Fruit fly (Drosophila melanogaster) whole organism, embryonic: ENCODE results near the gene Amacr.

Experiments used
- Aef1 ChIP-seq: fragments of 200-800 bp; sonication (Bioruptor generic); IDR thresholded peaks from 3 replicates; pipeline ENCODE4 v1.3.6; 2022; ENCODE audit warnings: missing biosample characterization, missing genetic modification characterization
- Atf3 ChIP-seq: fragments of 200-800 bp; sonication (Bioruptor generic); optimal IDR thresholded peaks from 3 replicates; lab custom pipeline; 2016; ENCODE audit warnings: missing biosample characterization, missing genetic modification characterization
- BEAF-32 ChIP-seq: fragments of 200-800 bp; sonication (Bioruptor generic); optimal IDR thresholded peaks from 3 replicates; lab custom pipeline; 2017; ENCODE audit warnings: missing biosample characterization, missing genetic modification characterization, mild to moderate bottlenecking, moderate library complexity, missing genetic modification reagents
- Bteb2 ChIP-seq: fragments of 200-800 bp; sonication (Bioruptor generic); optimal IDR thresholded peaks from 2 replicates; lab custom pipeline; 2016; ENCODE audit warnings: missing biosample characterization, missing genetic modification characterization
- CG11456 ChIP-seq: fragments of 200-800 bp; sonication (Bioruptor generic); IDR thresholded peaks from 3 replicates; pipeline ENCODE4 v1.3.6; 2022; ENCODE audit warnings: missing biosample characterization, missing genetic modification characterization
- CG11696 ChIP-seq: fragments of 200-800 bp; sonication (Bioruptor generic); IDR thresholded peaks from 2 replicates; pipeline ENCODE4 v1.3.6; 2022; ENCODE audit warnings: missing biosample characterization, missing genetic modification characterization
- CG13123 ChIP-seq: fragments of 200-800 bp; sonication (Bioruptor generic); optimal IDR thresholded peaks from 2 replicates; lab custom pipeline; 2016; ENCODE audit warnings: missing biosample characterization, missing genetic modification characterization
- CG14050 ChIP-seq: fragments of 200-800 bp; sonication (Bioruptor generic); IDR thresholded peaks from 3 replicates; pipeline ENCODE4 v1.3.6; 2022; ENCODE audit warnings: missing biosample characterization, missing genetic modification characterization
- CG14965 ChIP-seq: fragments of 200-800 bp; sonication (Bioruptor generic); optimal IDR thresholded peaks from 2 replicates; lab custom pipeline; 2016; ENCODE audit warnings: missing biosample characterization, missing genetic modification characterization, borderline replicate concordance
- CG18599 ChIP-seq: fragments of 200-800 bp; sonication (Bioruptor generic); optimal IDR thresholded peaks from 3 replicates; lab custom pipeline; 2017; ENCODE audit warnings: missing biosample characterization, missing genetic modification characterization, mild to moderate bottlenecking, moderate library complexity, missing genetic modification reagents
- CG6791 ChIP-seq: fragments of 200-800 bp; sonication (Bioruptor generic); IDR thresholded peaks from 3 replicates; pipeline ENCODE4 v1.3.6; 2022; ENCODE audit warnings: missing biosample characterization, missing genetic modification characterization; ENCODE audit not compliant: partially characterized antibody
- CG8924 ChIP-seq: fragments of 200-800 bp; optimal IDR thresholded peaks from 3 replicates; lab custom pipeline; 2019; ENCODE audit warnings: missing biosample characterization, mild to moderate bottlenecking, missing genetic modification characterization, moderate library complexity
- Camta ChIP-seq: fragments of 200-800 bp; sonication (Bioruptor generic); optimal IDR thresholded peaks from 2 replicates; lab custom pipeline; 2016; ENCODE audit warnings: missing biosample characterization, missing genetic modification characterization
- Dbx ChIP-seq: fragments of 200-800 bp; sonication (Bioruptor generic); IDR thresholded peaks from 3 replicates; pipeline ENCODE4 v1.3.6; 2022; ENCODE audit warnings: missing biosample characterization, missing genetic modification characterization
- Doc2 ChIP-seq: fragments of 200-800 bp; sonication (Bioruptor generic); IDR thresholded peaks from 2 replicates; pipeline ENCODE4 v1.3.6; 2022; ENCODE audit warnings: missing biosample characterization, missing genetic modification characterization
- Dp ChIP-seq: fragments of 200-800 bp; sonication (Bioruptor generic); optimal IDR thresholded peaks from 2 replicates; lab custom pipeline; 2018; ENCODE audit warnings: missing biosample characterization, mild to moderate bottlenecking, missing genetic modification characterization, moderate library complexity
- ERR ChIP-seq: fragments of 200-800 bp; sonication (Bioruptor generic); optimal IDR thresholded peaks from 2 replicates; lab custom pipeline; 2016; ENCODE audit warnings: missing biosample characterization, missing genetic modification characterization
- H15 ChIP-seq: fragments of 200-800 bp; sonication (Bioruptor generic); IDR thresholded peaks from 3 replicates; pipeline ENCODE4 v1.3.6; 2022; ENCODE audit warnings: missing biosample characterization, missing genetic modification characterization
- Hmx ChIP-seq: fragments of 200-800 bp; sonication (Bioruptor generic); optimal IDR thresholded peaks from 2 replicates; lab custom pipeline; 2016; ENCODE audit warnings: missing biosample characterization, missing genetic modification characterization
- Hr39 ChIP-seq: fragments of >200 bp; optimal IDR thresholded peaks from 2 replicates; lab custom pipeline; 2017
- Lim3 ChIP-seq: fragments of 200-800 bp; sonication (Bioruptor generic); IDR thresholded peaks from 2 replicates; pipeline ENCODE4 v1.3.6; 2022; ENCODE audit warnings: missing biosample characterization, missing genetic modification characterization
- MESR4 ChIP-seq: fragments of 200-800 bp; sonication (Bioruptor generic); optimal IDR thresholded peaks from 2 replicates; lab custom pipeline; 2018; ENCODE audit warnings: missing biosample characterization, mild to moderate bottlenecking, missing genetic modification characterization, moderate library complexity
- NfI ChIP-seq: fragments of 200-800 bp; sonication (Bioruptor generic); optimal IDR thresholded peaks from 3 replicates; lab custom pipeline; 2018; ENCODE audit warnings: missing biosample characterization, mild to moderate bottlenecking, missing genetic modification characterization, moderate library complexity
- Pdp1 ChIP-seq, 2 experiments: fragments of 200-800 bp; sonication (Bioruptor generic); optimal IDR thresholded peaks; 3 replicates each; lab custom pipeline; 2016; ENCODE audit warnings: missing biosample characterization in 2 of 2, missing genetic modification characterization in 2 of 2, mild to moderate bottlenecking in 1 of 2, moderate library complexity in 1 of 2
- Poxn ChIP-seq: fragments of 200-800 bp; sonication (Bioruptor generic); IDR thresholded peaks from 2 replicates; pipeline ENCODE4 v1.3.6; 2022; ENCODE audit warnings: missing biosample characterization, missing genetic modification characterization
- Ptx1 ChIP-seq: fragments of 200-800 bp; sonication (Bioruptor generic); IDR thresholded peaks from 2 replicates; pipeline ENCODE4 v1.3.6; 2022; ENCODE audit warnings: missing biosample characterization, missing genetic modification characterization
- Six4 ChIP-seq: fragments of 200-800 bp; sonication (Bioruptor generic); optimal IDR thresholded peaks from 2 replicates; lab custom pipeline; 2016; ENCODE audit warnings: missing biosample characterization, missing genetic modification characterization
- Spps ChIP-seq: fragments of 200-800 bp; sonication (Bioruptor generic); optimal IDR thresholded peaks from 2 replicates; lab custom pipeline; 2018; ENCODE audit warnings: missing biosample characterization, mild to moderate bottlenecking, missing genetic modification characterization
- Sry-β ChIP-seq: fragments of 200-800 bp; sonication (Bioruptor generic); optimal IDR thresholded peaks from 2 replicates; lab custom pipeline; 2018; ENCODE audit warnings: missing biosample characterization, mild to moderate bottlenecking, missing genetic modification characterization, moderate library complexity
- Usf ChIP-seq: fragments of 200-800 bp; sonication (Bioruptor generic); optimal IDR thresholded peaks from 2 replicates; lab custom pipeline; 2017; ENCODE audit warnings: missing genotype, missing biosample characterization, missing genetic modification characterization
- ase ChIP-seq: fragments of 200-800 bp; sonication (Bioruptor generic); IDR thresholded peaks from 3 replicates; pipeline ENCODE4 v1.3.6; 2022; ENCODE audit warnings: missing biosample characterization, missing genetic modification characterization
- bbx ChIP-seq: fragments of 200-800 bp; sonication (Bioruptor generic); IDR thresholded peaks from 2 replicates; pipeline ENCODE4 v1.3.6; 2022; ENCODE audit warnings: missing biosample characterization, missing genetic modification characterization; ENCODE audit not compliant: partially characterized antibody
- bsh ChIP-seq, 2 experiments: fragments of 200-800 bp; sonication (Bioruptor generic); optimal IDR thresholded peaks; 2 replicates each; lab custom pipeline; 2017 to 2018; ENCODE audit warnings: mild to moderate bottlenecking in 2 of 2, missing biosample characterization in 2 of 2, missing genetic modification characterization in 2 of 2, moderate library complexity in 1 of 2
- cg ChIP-seq: fragments of 200-800 bp; sonication (Bioruptor generic); optimal IDR thresholded peaks from 3 replicates; lab custom pipeline; 2019; ENCODE audit warnings: missing biosample characterization, mild to moderate bottlenecking, missing genetic modification characterization, moderate library complexity
- eve ChIP-seq, 2 experiments: fragments of >200 bp; optimal IDR thresholded peaks; 2 replicates each; lab custom pipeline; 2017; ENCODE audit warnings: missing biosample characterization in 2 of 2, missing genetic modification characterization in 2 of 2
- eyg ChIP-seq: fragments of 200-800 bp; sonication (Bioruptor generic); optimal IDR thresholded peaks from 3 replicates; lab custom pipeline; 2016; ENCODE audit warnings: missing biosample characterization, missing genetic modification characterization
- fd102C ChIP-seq: fragments of 200-800 bp; sonication (Bioruptor generic); optimal IDR thresholded peaks from 2 replicates; lab custom pipeline; 2018; ENCODE audit warnings: missing biosample characterization, mild to moderate bottlenecking, missing genetic modification characterization, moderate library complexity
- fu2 ChIP-seq: fragments of 200-800 bp; sonication (Bioruptor generic); optimal IDR thresholded peaks from 2 replicates; lab custom pipeline; 2016; ENCODE audit warnings: missing biosample characterization, missing genetic modification characterization
- gt ChIP-seq: fragments of 200-800 bp; sonication (Bioruptor generic); IDR thresholded peaks from 2 replicates; pipeline ENCODE4 v1.3.6; 2022; ENCODE audit warnings: missing biosample characterization, missing genetic modification characterization
- hkb ChIP-seq, 2 experiments: fragments of 200-800 bp in 1 of 2; fragments of >200 bp in 1 of 2; sonication (Bioruptor generic) in 1 of 2; IDR thresholded peaks in 1 of 2; optimal IDR thresholded peaks in 1 of 2; 2 replicates each; pipeline versions ENCODE4 v1.3.6 to Lab custom; 2017 to 2022; ENCODE audit warnings: missing biosample characterization in 1 of 2, missing genetic modification characterization in 1 of 2
- ind ChIP-seq: fragments of 200-800 bp; sonication (Bioruptor generic); optimal IDR thresholded peaks from 3 replicates; lab custom pipeline; 2016; ENCODE audit warnings: missing biosample characterization, missing genetic modification characterization
- insv ChIP-seq, 2 experiments: fragments of 200-800 bp; sonication (Bioruptor generic); optimal IDR thresholded peaks; 3 replicates each; lab custom pipeline; 2016 to 2018; ENCODE audit warnings: missing biosample characterization in 2 of 2, missing genetic modification characterization in 2 of 2
- inv ChIP-seq: fragments of 200-800 bp; sonication (Bioruptor generic); IDR thresholded peaks from 2 replicates; pipeline ENCODE4 v1.3.6; 2022; ENCODE audit warnings: missing biosample characterization, missing genetic modification characterization; ENCODE audit not compliant: partially characterized antibody
- lbe ChIP-seq: fragments of 200-800 bp; sonication (Bioruptor generic); optimal IDR thresholded peaks from 2 replicates; lab custom pipeline; 2016; ENCODE audit warnings: missing biosample characterization, mild to moderate bottlenecking, missing genetic modification characterization
- peb ChIP-seq: fragments of 200-800 bp; sonication (Bioruptor generic); IDR thresholded peaks from 2 replicates; pipeline ENCODE4 v1.3.6; 2022; ENCODE audit warnings: missing biosample characterization, missing genetic modification characterization
- pita ChIP-seq: fragments of 200-800 bp; sonication (Bioruptor generic); optimal IDR thresholded peaks from 2 replicates; lab custom pipeline; 2017; ENCODE audit warnings: missing biosample characterization, mild to moderate bottlenecking, missing genetic modification characterization
- pnt ChIP-seq: fragments of 200-800 bp; sonication (Bioruptor generic); optimal IDR thresholded peaks from 3 replicates; lab custom pipeline; 2016; ENCODE audit warnings: missing biosample characterization, missing genetic modification characterization
- sens-2 ChIP-seq: fragments of 200-800 bp; sonication (Bioruptor generic); IDR thresholded peaks from 2 replicates; pipeline ENCODE4 v1.3.6; 2022; ENCODE audit warnings: missing biosample characterization, missing genetic modification characterization
- tio ChIP-seq: fragments of 200-800 bp; sonication (Bioruptor generic); optimal IDR thresholded peaks from 2 replicates; lab custom pipeline; 2017; ENCODE audit warnings: missing biosample characterization, missing genetic modification characterization, inconsistent platforms
- zf30C ChIP-seq: fragments of 200-800 bp; sonication (Bioruptor generic); optimal IDR thresholded peaks from 3 replicates; lab custom pipeline; 2018; ENCODE audit warnings: missing biosample characterization, mild to moderate bottlenecking, missing genetic modification characterization
- zfh1 ChIP-seq: fragments of 200-800 bp; sonication (Bioruptor generic); IDR thresholded peaks from 3 replicates; pipeline ENCODE4 v1.3.6; 2022; ENCODE audit warnings: missing biosample characterization, missing genetic modification characterization

Gene Amacr

dm6 chr2L:20796758-20797514 lies 44.8 kb upstream of the Amacr start, which contains the start of gene vari (continued):
- TF ChIP-seq Dp (GFP tag; lab: Kevin White, UChicago) = peak; percentile 76
- no peak for TF ChIP-seq Spps (tag; lab: Kevin White, UChicago)
- peak; percentile 53; the same call in 1 of the 2 replicates for TF ChIP-seq bbx (GFP tag; lab: Robert Waterston, UW)
- no peak for TF ChIP-seq tio (GFP tag; lab: Kevin White, UChicago)
- no peak for TF ChIP-seq Hr39 (lab: Kevin White, UChicago)
- TF ChIP-seq CG13123 = no peak
- no peak for TF ChIP-seq fu2
- no peak for TF ChIP-seq ind
- peak; percentile 80 for TF ChIP-seq Sry-β (GFP tag; lab: Kevin White, UChicago)
- no peak for TF ChIP-seq fd102C (GFP tag; lab: Kevin White, UChicago)
- TF ChIP-seq Doc2 = no peak
- TF ChIP-seq eyg = no peak
- no peak for TF ChIP-seq sens-2 (GFP tag; lab: Robert Waterston, UW)
- no peak for TF ChIP-seq CG8924 (tag; lab: Kevin White, UChicago)
- peak; percentile 63 for TF ChIP-seq pita (GFP tag; lab: Kevin White, UChicago)
- no peak for TF ChIP-seq insv (GFP tag; optimal IDR thresholded peaks at IDR 0.05; lab: Kevin White, UChicago)
- no peak for TF ChIP-seq CG14965
- TF ChIP-seq CG11696 (GFP tag; lab: Robert Waterston, UW) = no peak
- TF ChIP-seq hkb (optimal IDR thresholded peaks at IDR 0.05; lab: Kevin White, UChicago) = no peak
- no peak; the same call in 1 of the 2 replicates for TF ChIP-seq hkb (GFP tag; IDR thresholded peaks at IDR 0.05; lab: Robert Waterston, UW)
- TF ChIP-seq Dbx (GFP tag; lab: Robert Waterston, UW) = peak; percentile 40; the same call in 2 of the 3 replicates
- no peak for TF ChIP-seq Ptx1 (GFP tag; lab: Robert Waterston, UW)
- TF ChIP-seq pnt (GFP tag; lab: Kevin White, UChicago) = no peak
- TF ChIP-seq ase (GFP tag; lab: Robert Waterston, UW) = no peak
- TF ChIP-seq Hmx = peak; percentile 17

- TF ChIP-seq Atf3 (GFP tag; lab: Kevin White, UChicago) (no peak), zfh1 (GFP tag; lab: Robert Waterston, UW) (0 out of 3 replicates have a peak, but pooled peaks have one; percentile 4), eve (GFP tag; optimal IDR thresholded peaks at IDR 0.05; lab: Kevin White, UChicago) (no peak), CG14050 (GFP tag; lab: Robert Waterston, UW) (no peak), Camta (no peak), Lim3 (GFP tag; lab: Robert Waterston, UW) (no peak), bsh (GFP tag; optimal IDR thresholded peaks at IDR 0.05; lab: Kevin White, UChicago) (no peak), Bteb2 (GFP tag; lab: Kevin White, UChicago) (no peak), Aef1 (GFP tag; lab: Robert Waterston, UW) (no peak), MESR4 (no peak), NfI (GFP tag; lab: Kevin White, UChicago) (no peak), BEAF-32 (GFP tag; lab: Kevin White, UChicago) (no peak), ERR (no peak), lbe (GFP tag; lab: Kevin White, UChicago) (no peak), gt (GFP tag; lab: Robert Waterston, UW) (no peak), CG18599 (GFP tag; lab: Kevin White, UChicago) (no peak), peb (no peak), zf30C (GFP tag; lab: Kevin White, UChicago) (no peak), inv (GFP tag; lab: Robert Waterston, UW) (no peak), Pdp1 (GFP tag; optimal IDR thresholded peaks at IDR 0.05; lab: Kevin White, UChicago) (peak in 1 of 2 experiments; percentile 64), CG11456 (no peak), Poxn (GFP tag; lab: Robert Waterston, UW) (no peak), H15 (GFP tag; lab: Robert Waterston, UW) (no peak), Six4 (no peak), CG6791 (GFP tag; lab: Robert Waterston, UW) (no peak), Usf (GFP tag; lab: Kevin White, UChicago) (no peak), cg (GFP tag; lab: Kevin White, UChicago) (peak; percentile 12)
Observed at dm6 chr2L:20795774-20796173, 43.6 kb upstream of the Amacr start.
